Worm (Caenorhabditis elegans): ENCODE data around the gene Y116A8C.44.

The Y116A8C.44 gene

DNA sequence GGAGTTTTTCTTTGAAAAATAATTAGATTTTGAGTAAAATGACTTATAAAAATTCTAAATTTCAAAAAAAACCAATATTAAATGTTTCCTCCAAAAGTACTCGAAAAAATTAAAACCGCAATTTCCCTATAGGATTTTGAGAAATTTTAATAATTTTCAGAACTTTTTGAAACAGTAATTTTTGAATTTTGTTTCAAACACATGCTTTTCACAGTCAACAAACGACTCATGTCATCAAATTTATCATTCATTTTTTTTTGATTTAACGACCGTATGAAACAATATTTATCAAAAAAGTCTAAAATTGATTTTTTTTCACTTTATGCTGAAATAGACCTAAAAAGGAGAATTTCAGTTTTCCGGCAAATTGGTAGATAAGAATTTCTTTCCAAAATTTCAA, 31.4 kb downstream of the Y116A8C.44 start:
- TF ChIP-seq unc-55 (GFP tag; optimal IDR thresholded peaks at IDR 0.05) (no peak), skn-1 (tag; optimal IDR thresholded peaks at IDR 0.05) (no peak), unc-39 (tag; optimal IDR thresholded peaks at IDR 0.05) (no peak), gmeb-1 (tag; optimal IDR thresholded peaks at IDR 0.05) (no peak), lin-13 (GFP tag; optimal IDR thresholded peaks at IDR 0.05) (no peak), zag-1 (tag; optimal IDR thresholded peaks at IDR 0.05) (no peak), nhr-12 (tag; optimal IDR thresholded peaks at IDR 0.05) (no peak), ztf-1 (GFP tag; conservative IDR thresholded peaks at IDR 0.05) (no peak), ceh-16 (tag; optimal IDR thresholded peaks at IDR 0.05) (no peak), elt-3 (tag; optimal IDR thresholded peaks at IDR 0.05) (no peak), F13H6.1 (tag; optimal IDR thresholded peaks at IDR 0.05) (no peak), sma-9 (GFP tag; optimal IDR thresholded peaks at IDR 0.05) (no peak), sma-9 (tag; optimal IDR thresholded peaks at IDR 0.05) (no peak)

- TF ChIP-seq Y55F3AM.14 (GFP tag; optimal IDR thresholded peaks at IDR 0.05) (no peak), mdl-1 (tag; optimal IDR thresholded peaks at IDR 0.05) (no peak), dmd-4 (tag; optimal IDR thresholded peaks at IDR 0.05) (no peak), sma-9 (GFP tag; optimal IDR thresholded peaks at IDR 0.05) (no peak), sma-9 (tag; optimal IDR thresholded peaks at IDR 0.05) (no peak), ZK546.5 (tag; optimal IDR thresholded peaks at IDR 0.05) (no peak), lin-13 (GFP tag; optimal IDR thresholded peaks at IDR 0.05) (no peak), unc-62 (GFP tag; optimal IDR thresholded peaks at IDR 0.05) (no peak), ztf-4 (tag; optimal IDR thresholded peaks at IDR 0.05) (no peak), peb-1 (tag; optimal IDR thresholded peaks at IDR 0.05) (no peak)
Measured at ce11 chrIV:17025017-17025416, 32.9 kb downstream of the Y116A8C.44 start, which contains the start of gene dct-13. Gene dct-13, minus strand, starts transcription at chrIV:17025117.

ce11 chrIV:17021042-17021441, 36.9 kb downstream of the Y116A8C.44 start:
- no peak for TF ChIP-seq nhr-129 (tag; optimal IDR thresholded peaks at IDR 0.05)
- no peak for TF ChIP-seq nhr-10 (tag; optimal IDR thresholded peaks at IDR 0.05)
- TF ChIP-seq nhr-25 (tag; optimal IDR thresholded peaks at IDR 0.05), result no peak
- no peak for TF ChIP-seq gmeb-1 (tag; optimal IDR thresholded peaks at IDR 0.05)
- TF ChIP-seq nhr-23 (tag; optimal IDR thresholded peaks at IDR 0.05), result no peak
- no peak for TF ChIP-seq nhr-11 (tag; optimal IDR thresholded peaks at IDR 0.05)
- TF ChIP-seq ztf-4 (tag; optimal IDR thresholded peaks at IDR 0.05), result no peak
- no peak for TF ChIP-seq sma-3 (GFP tag; optimal IDR thresholded peaks at IDR 0.05)
- TF ChIP-seq snpc-4 (tag; optimal IDR thresholded peaks at IDR 0.05), result no peak

DNA sequence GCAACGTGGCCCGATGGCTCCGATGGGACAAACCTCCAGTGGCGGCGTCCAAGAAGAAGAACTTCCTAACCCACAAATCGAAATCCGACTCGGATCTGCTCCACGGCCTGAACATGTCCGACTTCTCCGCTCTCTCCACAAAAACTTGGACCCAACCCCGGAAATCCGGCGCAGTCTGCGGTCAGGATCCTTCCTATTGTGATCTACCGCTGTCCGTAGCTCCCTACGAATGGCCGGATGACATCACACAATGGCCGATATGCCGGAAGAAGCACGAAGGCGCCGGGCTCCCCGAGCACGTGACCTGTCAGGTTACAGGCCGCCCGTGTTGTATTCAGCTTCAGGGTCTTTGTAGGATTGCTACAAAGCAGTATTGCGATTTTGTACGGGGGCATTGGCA, 47.7 kb downstream of the Y116A8C.44 start:
- TF ChIP-seq lin-13 (GFP tag; optimal IDR thresholded peaks at IDR 0.05) (no peak), C34F6.9 (tag; optimal IDR thresholded peaks at IDR 0.05) (no peak), aly-2 (tag; optimal IDR thresholded peaks at IDR 0.05) (no peak), nhr-129 (tag; optimal IDR thresholded peaks at IDR 0.05) (no peak), nhr-6 (tag; optimal IDR thresholded peaks at IDR 0.05) (no peak), dmd-4 (tag; optimal IDR thresholded peaks at IDR 0.05) (no peak), F13H6.1 (tag; optimal IDR thresholded peaks at IDR 0.05) (no peak), lin-11 (tag; optimal IDR thresholded peaks at IDR 0.05) (no peak), nhr-10 (tag; optimal IDR thresholded peaks at IDR 0.05) (no peak), gmeb-1 (tag; optimal IDR thresholded peaks at IDR 0.05) (no peak)
